Fruit fly (Drosophila melanogaster) whole organism, embryonic: ENCODE results near the gene RluA-1.

Experiments used
- CG10274 ChIP-seq: fragments of 200-800 bp; sonication (Bioruptor generic); optimal IDR thresholded peaks from 3 replicates; lab custom pipeline; 2017; ENCODE audit warnings: missing biosample characterization, mild to moderate bottlenecking, missing genetic modification characterization
- CG11560 ChIP-seq: fragments of 200-800 bp; sonication (Bioruptor generic); IDR thresholded peaks from 3 replicates; pipeline ENCODE4 v1.3.6; 2022; ENCODE audit warnings: missing biosample characterization, missing genetic modification characterization
- CG16863 ChIP-seq: fragments of 200-800 bp; sonication (Bioruptor generic); optimal IDR thresholded peaks from 3 replicates; lab custom pipeline; 2016; ENCODE audit warnings: missing biosample characterization, missing genetic modification characterization
- CG30020 ChIP-seq: fragments of 200-800 bp; optimal IDR thresholded peaks from 2 replicates; lab custom pipeline; 2019; ENCODE audit warnings: missing biosample characterization, mild to moderate bottlenecking, missing genetic modification characterization, moderate library complexity
- CG33213 ChIP-seq: fragments of 200-800 bp; sonication (Bioruptor generic); optimal IDR thresholded peaks from 3 replicates; lab custom pipeline; 2016; ENCODE audit warnings: missing biosample characterization, missing genetic modification characterization
- CG4328 ChIP-seq: fragments of 200-800 bp; sonication (Bioruptor generic); optimal IDR thresholded peaks from 3 replicates; lab custom pipeline; 2017; ENCODE audit warnings: missing biosample characterization, missing genetic modification reagents, missing genetic modification characterization
- CG4424 ChIP-seq: fragments of 200-800 bp; sonication (Bioruptor generic); optimal IDR thresholded peaks from 3 replicates; lab custom pipeline; 2016; ENCODE audit warnings: missing biosample characterization, missing genetic modification characterization
- CG4707 ChIP-seq: fragments of 200-800 bp; sonication (Bioruptor generic); optimal IDR thresholded peaks from 2 replicates; lab custom pipeline; 2018; ENCODE audit warnings: missing biosample characterization, mild to moderate bottlenecking, missing genetic modification characterization, moderate library complexity
- CG6765 ChIP-seq: fragments of 200-800 bp; sonication (Bioruptor generic); optimal IDR thresholded peaks from 3 replicates; lab custom pipeline; 2017; ENCODE audit warnings: missing biosample characterization, mild to moderate bottlenecking, missing genetic modification characterization
- CG7372 ChIP-seq: fragments of 200-800 bp; sonication (Bioruptor generic); IDR thresholded peaks from 2 replicates; pipeline ENCODE4 v1.3.6; 2022; ENCODE audit warnings: missing biosample characterization, missing genetic modification characterization
- CG7745 ChIP-seq: fragments of 200-800 bp; sonication (Bioruptor generic); optimal IDR thresholded peaks from 2 replicates; lab custom pipeline; 2018; ENCODE audit warnings: missing biosample characterization, mild to moderate bottlenecking, missing genetic modification characterization, moderate library complexity
- CG7987 ChIP-seq: fragments of 200-800 bp; sonication (Bioruptor generic); optimal IDR thresholded peaks from 2 replicates; lab custom pipeline; 2018; ENCODE audit warnings: missing biosample characterization, mild to moderate bottlenecking, missing genetic modification characterization, moderate library complexity
- Camta ChIP-seq: fragments of 200-800 bp; sonication (Bioruptor generic); optimal IDR thresholded peaks from 2 replicates; lab custom pipeline; 2016; ENCODE audit warnings: missing biosample characterization, missing genetic modification characterization
- Chrac-16 ChIP-seq: fragments of 200-800 bp; sonication (Bioruptor generic); optimal IDR thresholded peaks from 3 replicates; lab custom pipeline; 2016; ENCODE audit warnings: missing biosample characterization, missing genetic modification characterization
- D19A ChIP-seq: fragments of 200-800 bp; optimal IDR thresholded peaks from 3 replicates; lab custom pipeline; 2019; ENCODE audit warnings: missing biosample characterization, mild to moderate bottlenecking, missing genetic modification characterization, moderate library complexity
- Dip2 ChIP-seq: fragments of 200-800 bp; sonication (Bioruptor generic); IDR thresholded peaks from 2 replicates; pipeline ENCODE4 v1.3.6; 2022; ENCODE audit warnings: missing biosample characterization, missing genetic modification characterization
- E2f2 ChIP-seq: fragments of 200-800 bp; sonication (Bioruptor generic); IDR thresholded peaks from 2 replicates; pipeline ENCODE4 v1.3.6; 2022; ENCODE audit warnings: missing biosample characterization, missing genetic modification characterization
- Fer3 ChIP-seq: fragments of 200-800 bp; sonication (Bioruptor generic); optimal IDR thresholded peaks from 2 replicates; lab custom pipeline; 2018; ENCODE audit warnings: missing biosample characterization, mild to moderate bottlenecking, missing genetic modification characterization, moderate library complexity
- H15 ChIP-seq: fragments of 200-800 bp; sonication (Bioruptor generic); IDR thresholded peaks from 3 replicates; pipeline ENCODE4 v1.3.6; 2022; ENCODE audit warnings: missing biosample characterization, missing genetic modification characterization
- HmgZ ChIP-seq: fragments of 200-800 bp; sonication (Bioruptor generic); optimal IDR thresholded peaks from 2 replicates; lab custom pipeline; 2018; ENCODE audit warnings: missing biosample characterization, mild to moderate bottlenecking, missing genetic modification characterization
- Hr78 ChIP-seq, 2 experiments: fragments of 200-800 bp in 1 of 2; fragments of >200 bp in 1 of 2; sonication (Bioruptor generic) in 1 of 2; optimal IDR thresholded peaks; 2 replicates each; lab custom pipeline; 2017 to 2019; ENCODE audit warnings: missing biosample characterization in 2 of 2, missing genetic modification characterization in 2 of 2, mild to moderate bottlenecking in 1 of 2, moderate library complexity in 1 of 2
- MESR4 ChIP-seq: fragments of 200-800 bp; sonication (Bioruptor generic); optimal IDR thresholded peaks from 2 replicates; lab custom pipeline; 2018; ENCODE audit warnings: missing biosample characterization, mild to moderate bottlenecking, missing genetic modification characterization, moderate library complexity
- MTF-1 ChIP-seq: fragments of 200-800 bp; sonication (Bioruptor generic); optimal IDR thresholded peaks from 2 replicates; lab custom pipeline; 2018; ENCODE audit warnings: missing biosample characterization, mild to moderate bottlenecking, missing genetic modification characterization, borderline replicate concordance
- Nf-YC ChIP-seq: fragments of 200-800 bp; optimal IDR thresholded peaks from 3 replicates; lab custom pipeline; 2019; ENCODE audit warnings: missing biosample characterization, mild to moderate bottlenecking, missing genetic modification characterization, moderate library complexity
- Optix ChIP-seq: fragments of 200-800 bp; sonication (Bioruptor generic); IDR thresholded peaks from 3 replicates; pipeline ENCODE4 v1.3.6; 2022; ENCODE audit warnings: missing biosample characterization, missing genetic modification characterization
- Ptx1 ChIP-seq: fragments of 200-800 bp; sonication (Bioruptor generic); IDR thresholded peaks from 2 replicates; pipeline ENCODE4 v1.3.6; 2022; ENCODE audit warnings: missing biosample characterization, missing genetic modification characterization
- Sry-δ ChIP-seq: fragments of 200-800 bp; sonication (Bioruptor generic); optimal IDR thresholded peaks from 2 replicates; lab custom pipeline; 2016; ENCODE audit warnings: missing biosample characterization, missing genetic modification characterization
- Stat92E ChIP-seq, 3 experiments: fragments of >200 bp in 2 of 3; fragments of 200-800 bp in 1 of 3; sonication (Bioruptor generic) in 1 of 3; optimal IDR thresholded peaks; 2 replicates each; lab custom pipeline; 2017 to 2019; ENCODE audit warnings: missing biosample characterization in 3 of 3, missing genetic modification characterization in 3 of 3, mild to moderate bottlenecking in 1 of 3, moderate library complexity in 1 of 3
- Trl ChIP-seq, 3 experiments: fragments of >200 bp in 2 of 3; fragments of 200-800 bp in 1 of 3; sonication (Bioruptor generic) in 1 of 3; optimal IDR thresholded peaks; 2 replicates in 1 of 3; 3 replicates in 2 of 3; lab custom pipeline; 2016 to 2017; ENCODE audit warnings: missing biosample characterization in 1 of 3, missing genetic modification characterization in 1 of 3
- Xbp1 ChIP-seq: fragments of 200-800 bp; sonication (Bioruptor generic); optimal IDR thresholded peaks from 3 replicates; lab custom pipeline; 2016; ENCODE audit warnings: missing biosample characterization, mild to moderate bottlenecking, missing genetic modification characterization
- Xrp1 ChIP-seq: fragments of 200-800 bp; sonication (Bioruptor generic); IDR thresholded peaks from 2 replicates; pipeline ENCODE4 v1.3.6; 2022; ENCODE audit warnings: missing biosample characterization, missing genetic modification characterization
- ash1 ChIP-seq: fragments of 200-800 bp; sonication (Bioruptor generic); optimal IDR thresholded peaks from 2 replicates; lab custom pipeline; 2018; ENCODE audit warnings: missing biosample characterization, mild to moderate bottlenecking, missing genetic modification characterization
- bowl ChIP-seq: fragments of 200-800 bp; sonication (Bioruptor generic); IDR thresholded peaks from 2 replicates; pipeline ENCODE4 v1.3.6; 2022; ENCODE audit warnings: missing biosample characterization, missing genetic modification characterization
- bsh ChIP-seq, 2 experiments: fragments of 200-800 bp; sonication (Bioruptor generic); optimal IDR thresholded peaks; 2 replicates each; lab custom pipeline; 2017 to 2018; ENCODE audit warnings: mild to moderate bottlenecking in 2 of 2, missing biosample characterization in 2 of 2, missing genetic modification characterization in 2 of 2, moderate library complexity in 1 of 2
- dimm ChIP-seq: fragments of 200-800 bp; sonication (Bioruptor generic); IDR thresholded peaks from 2 replicates; pipeline ENCODE4 v1.3.6; 2022; ENCODE audit warnings: missing biosample characterization, missing genetic modification characterization
- gcm2 ChIP-seq: fragments of 200-800 bp; sonication (Bioruptor generic); optimal IDR thresholded peaks from 2 replicates; lab custom pipeline; 2016; ENCODE audit warnings: missing biosample characterization, missing genetic modification characterization
- gro ChIP-seq: fragments of 200-800 bp; sonication (Bioruptor generic); optimal IDR thresholded peaks from 2 replicates; lab custom pipeline; 2016; ENCODE audit warnings: missing biosample characterization, missing genetic modification characterization
- ind ChIP-seq: fragments of 200-800 bp; sonication (Bioruptor generic); optimal IDR thresholded peaks from 3 replicates; lab custom pipeline; 2016; ENCODE audit warnings: missing biosample characterization, missing genetic modification characterization
- jumu ChIP-seq: fragments of 200-800 bp; sonication (Bioruptor generic); optimal IDR thresholded peaks from 3 replicates; lab custom pipeline; 2016; ENCODE audit warnings: missing biosample characterization, missing genetic modification characterization
- ken ChIP-seq: fragments of 200-800 bp; sonication (Bioruptor generic); IDR thresholded peaks from 3 replicates; pipeline ENCODE4 v1.3.6; 2022; ENCODE audit warnings: missing biosample characterization, missing genetic modification characterization
- phol ChIP-seq: fragments of 200-800 bp; sonication (Bioruptor generic); optimal IDR thresholded peaks from 3 replicates; lab custom pipeline; 2018; ENCODE audit warnings: missing biosample characterization, mild to moderate bottlenecking, missing genetic modification characterization, moderate library complexity
- pita ChIP-seq: fragments of 200-800 bp; sonication (Bioruptor generic); optimal IDR thresholded peaks from 2 replicates; lab custom pipeline; 2017; ENCODE audit warnings: missing biosample characterization, mild to moderate bottlenecking, missing genetic modification characterization
- prd ChIP-seq, 3 experiments: fragments of >200 bp in 2 of 3; fragments of 200-800 bp in 1 of 3; sonication (Bioruptor generic) in 1 of 3; optimal IDR thresholded peaks in 2 of 3; IDR thresholded peaks in 1 of 3; 2 replicates in 2 of 3; 3 replicates in 1 of 3; pipeline versions ENCODE4 v1.3.6 to Lab custom; 2017 to 2022; ENCODE audit warnings: missing biosample characterization in 1 of 3, missing genetic modification characterization in 1 of 3
- sna ChIP-seq: fragments of 200-800 bp; sonication (Bioruptor generic); IDR thresholded peaks from 2 replicates; pipeline ENCODE4 v1.3.6; 2022; ENCODE audit warnings: missing biosample characterization, missing genetic modification characterization; ENCODE audit not compliant: partially characterized antibody
- sug ChIP-seq: fragments of 200-800 bp; optimal IDR thresholded peaks from 2 replicates; lab custom pipeline; 2019; ENCODE audit warnings: missing biosample characterization, mild to moderate bottlenecking, missing genetic modification characterization, moderate library complexity
- tin ChIP-seq: fragments of 200-800 bp; sonication (Bioruptor generic); optimal IDR thresholded peaks from 3 replicates; lab custom pipeline; 2016; ENCODE audit warnings: missing biosample characterization, missing genetic modification characterization
- tll ChIP-seq, 2 experiments: fragments of 200-800 bp in 1 of 2; fragments of >200 bp in 1 of 2; sonication (Bioruptor generic) in 1 of 2; optimal IDR thresholded peaks; 2 replicates each; lab custom pipeline; 2017 to 2019; ENCODE audit warnings: missing biosample characterization in 2 of 2, missing genetic modification characterization in 2 of 2, mild to moderate bottlenecking in 1 of 2, moderate library complexity in 1 of 2
- zen2 ChIP-seq: fragments of 200-800 bp; sonication (Bioruptor generic); IDR thresholded peaks from 3 replicates; pipeline ENCODE4 v1.3.6; 2022; ENCODE audit warnings: missing biosample characterization, missing genetic modification characterization; ENCODE audit not compliant: partially characterized antibody

Gene RluA-1

DNA sequence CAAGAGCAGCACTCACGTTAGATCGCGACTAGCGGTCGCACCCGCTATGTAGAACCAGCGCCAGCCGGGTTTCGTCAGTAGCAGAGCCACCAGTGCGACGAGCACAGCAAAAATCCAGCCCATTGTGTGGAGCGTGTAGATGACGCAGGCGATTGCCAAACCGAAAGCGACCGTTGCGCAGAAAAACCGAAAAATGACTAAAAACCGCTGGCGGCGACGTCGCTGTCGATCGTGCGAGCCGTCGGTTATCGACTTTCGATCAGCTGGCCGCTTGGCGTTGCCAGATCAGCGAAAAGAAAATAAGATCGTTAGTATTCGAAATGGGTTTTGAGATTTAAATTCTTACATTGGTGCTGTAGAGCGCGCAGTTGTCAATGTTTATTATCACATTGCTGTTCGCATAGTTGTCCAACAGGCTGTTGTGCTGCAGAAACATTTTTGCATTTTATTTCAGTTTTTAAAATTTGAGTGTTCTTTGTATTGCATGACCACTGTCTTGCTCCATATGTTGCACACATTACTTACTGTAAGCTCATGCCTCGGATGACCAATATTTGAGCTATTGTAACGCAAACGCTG is 42.4 kb upstream of the RluA-1 start (continued):
- TF ChIP-seq ken (GFP tag; lab: Robert Waterston, UW) (no peak), gro (peak; percentile 23), CG4707 (GFP tag; lab: Kevin White, UChicago) (no peak), tll (GFP tag; optimal IDR thresholded peaks at IDR 0.05; lab: Kevin White, UChicago) (no peak), Nf-YC (peak; percentile 11), Sry-δ (GFP tag; lab: Kevin White, UChicago) (no peak), E2f2 (GFP tag; lab: Robert Waterston, UW) (no peak; the same call in none of the 2 replicates), Xrp1 (GFP tag; lab: Robert Waterston, UW) (0 out of 2 replicates have a peak, but pooled peaks have one; percentile 16), Fer3 (peak; percentile 27), Optix (GFP tag; lab: Robert Waterston, UW) (0 out of 3 replicates have a peak, but pooled peaks have one; percentile 49), phol (peak; percentile 38), Hr78 (GFP tag; optimal IDR thresholded peaks at IDR 0.05; lab: Kevin White, UChicago) (peak in 1 of 2 experiments; percentile 22), jumu (no peak), sug (peak; percentile 68), zen2 (GFP tag; lab: Robert Waterston, UW) (no peak), pita (GFP tag; lab: Kevin White, UChicago) (no peak), bsh (GFP tag; optimal IDR thresholded peaks at IDR 0.05; lab: Kevin White, UChicago) (peak; percentile 15 to 54), CG7987 (no peak), H15 (GFP tag; lab: Robert Waterston, UW) (peak; percentile 35; the same call in 1 of the 3 replicates), prd (optimal IDR thresholded peaks at IDR 0.05; lab: Kevin White, UChicago) (no peak), prd (GFP tag; IDR thresholded peaks at IDR 0.05; lab: Robert Waterston, UW) (peak; percentile 27; the same call in 1 of the 3 replicates), D19A (tag; lab: Kevin White, UChicago) (no peak), CG10274 (GFP tag; lab: Kevin White, UChicago) (peak; percentile 18), CG6765 (GFP tag; lab: Kevin White, UChicago) (peak; percentile 62), Trl (optimal IDR thresholded peaks at IDR 0.05; lab: Kevin White, UChicago) (no peak), Trl (GFP tag; optimal IDR thresholded peaks at IDR 0.05; lab: Kevin White, UChicago) (peak; percentile 20), MESR4 (GFP tag; lab: Kevin White, UChicago) (peak; percentile 22), ind (GFP tag; lab: Kevin White, UChicago) (peak; percentile 20), CG33213 (no peak), HmgZ (tag; lab: Kevin White, UChicago) (peak; percentile 49), bowl (no peak), CG4328 (GFP tag; lab: Kevin White, UChicago) (no peak), CG4424 (GFP tag; lab: Kevin White, UChicago) (peak; percentile 49), Stat92E (GFP tag; optimal IDR thresholded peaks at IDR 0.05; lab: Kevin White, UChicago) (peak in 1 of 3 experiments; percentile 31), gcm2 (GFP tag; lab: Kevin White, UChicago) (peak; percentile 16), CG7745 (tag; lab: Kevin White, UChicago) (no peak), Chrac-16 (no peak), Ptx1 (GFP tag; lab: Robert Waterston, UW) (peak; percentile 34; the same call in 1 of the 2 replicates), dimm (GFP tag; lab: Robert Waterston, UW) (no peak), CG7372 (GFP tag; lab: Robert Waterston, UW) (no peak), ash1 (GFP tag; lab: Kevin White, UChicago) (no peak), CG30020 (tag; lab: Kevin White, UChicago) (no peak), CG11560 (tag; lab: Robert Waterston, UW) (0 out of 3 replicates have a peak, but pooled peaks have one; percentile 54), CG16863 (no peak), tin (GFP tag; lab: Kevin White, UChicago) (no peak), Dip2 (0 out of 2 replicates have a peak, but pooled peaks have one; percentile 5), sna (GFP tag; lab: Robert Waterston, UW) (no peak), MTF-1 (GFP tag; lab: Kevin White, UChicago) (peak; percentile 27), Camta (peak; percentile 44), Xbp1 (peak; percentile 33)
